Worm (Caenorhabditis elegans) whole organism, midembryonic: Measurements from ENCODE around the gene K12H6.12.

Experiments used
- T22C8.4 ChIP-seq: fragments of 200-800 bp; sonication (Bioruptor generic); IDR thresholded peaks from 2 replicates; pipeline ENCODE4 v1.3.6; 2022; ENCODE audit warnings: missing genetic modification characterization, missing compliant biosample characterization
- flt-1 ChIP-seq: fragments of 200-800 bp; sonication (Bioruptor generic); IDR thresholded peaks from 2 replicates; pipeline ENCODE4 v1.3.6; 2022; ENCODE audit warnings: missing genetic modification characterization, missing compliant biosample characterization
- med-1 ChIP-seq: sonication (generic microtip); optimal IDR thresholded peaks from 2 replicates; lab custom pipeline; 2017; ENCODE audit warnings: missing genetic modification characterization, mild to moderate bottlenecking, missing compliant biosample characterization, antibody characterized with exemption, missing genetic modification reagents; ENCODE audit not compliant: insufficient read depth
- ref-1 ChIP-seq: fragments of 200-800 bp; sonication (Bioruptor generic); conservative IDR thresholded peaks from 2 replicates; pipeline ENCODE4 v1.3.6; 2022; ENCODE audit warnings: missing genetic modification reagents, missing genetic modification characterization, missing compliant biosample characterization
- tab-1 ChIP-seq: fragments of 200-800 bp; sonication (Bioruptor generic); IDR thresholded peaks from 2 replicates; pipeline ENCODE4 v1.3.6; 2022; ENCODE audit warnings: missing genetic modification characterization, missing compliant biosample characterization

DNA sequence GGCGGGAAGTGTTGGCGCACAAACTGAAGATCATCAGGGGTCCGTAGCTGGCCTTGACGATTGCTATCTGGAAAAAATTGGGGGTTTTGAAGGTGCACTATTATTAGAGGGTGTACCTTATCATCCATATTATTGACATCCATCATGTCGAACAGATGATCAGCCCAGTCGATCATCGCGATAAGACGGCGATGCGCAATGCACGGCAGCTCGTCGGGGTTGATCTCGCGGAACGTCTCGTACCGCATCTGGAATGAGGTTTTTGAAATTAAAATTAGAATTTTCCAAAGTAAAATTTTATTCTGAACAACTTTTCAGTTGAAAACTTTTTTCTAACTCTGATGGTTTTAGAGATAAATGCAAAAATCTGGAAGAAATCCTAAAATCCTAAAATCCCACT is 10.0 kb upstream of the K12H6.12 start:
- TF ChIP-seq ref-1 = no peak
- TF ChIP-seq flt-1 (GFP tag; lab: Robert Waterston, UW) = no peak
- TF ChIP-seq tab-1 (GFP tag; lab: Robert Waterston, UW) = no peak
- no peak for TF ChIP-seq T22C8.4 (GFP tag; lab: Robert Waterston, UW)
- TF ChIP-seq med-1 = no peak
